Worm (Caenorhabditis elegans) whole organism, early embryonic: ENCODE results near the gene str-159.

ENCODE experiments used
- F13C5.2 ChIP-seq: sonication (generic microtip); optimal IDR thresholded peaks from 2 replicates; lab custom pipeline; 2017; ENCODE audit warnings: mild to moderate bottlenecking, missing genetic modification characterization, inconsistent platforms, missing compliant biosample characterization
- ama-1 ChIP-seq: fragments of 150-350 bp; optimal IDR thresholded peaks from 2 replicates; lab custom pipeline; 2014
- ceh-36 ChIP-seq: sonication (generic microtip); optimal IDR thresholded peaks from 2 replicates; lab custom pipeline; 2016; ENCODE audit warnings: missing genetic modification characterization, inconsistent platforms, missing compliant biosample characterization
- ets-7 ChIP-seq: sonication (generic microtip); optimal IDR thresholded peaks from 2 replicates; lab custom pipeline; 2016; ENCODE audit warnings: missing genotype, missing genetic modification characterization, missing compliant biosample characterization
- hmbx-1 ChIP-seq: sonication (generic microtip); optimal IDR thresholded peaks from 2 replicates; lab custom pipeline; 2016; ENCODE audit warnings: mild to moderate bottlenecking, missing genetic modification characterization, missing compliant biosample characterization
- scrt-1 ChIP-seq: fragments of 200-800 bp; sonication (Bioruptor generic); IDR thresholded peaks from 2 replicates; pipeline ENCODE4 v1.3.6; 2022; ENCODE audit warnings: missing genetic modification characterization, missing compliant biosample characterization
- sea-1 ChIP-seq: fragments of 200-800 bp; sonication (Bioruptor generic); conservative IDR thresholded peaks from 2 replicates; pipeline ENCODE4 v1.3.6; 2022; ENCODE audit warnings: missing genetic modification characterization, missing compliant biosample characterization
- tbx-11 ChIP-seq: fragments of 200-800 bp; sonication (Bioruptor generic); IDR thresholded peaks from 2 replicates; pipeline ENCODE4 v1.3.6; 2022; ENCODE audit warnings: missing genetic modification characterization, missing compliant biosample characterization

ce11 chrIV:4945771-4946170 is 36.6 kb downstream of the str-159 start, which contains the start of gene str-169:
- TF ChIP-seq F13C5.2 (tag; lab: Kevin White, UChicago) (no peak), ama-1 (lab: Kevin White, UChicago) (no peak), scrt-1 (GFP tag; lab: Robert Waterston, UW) (no peak), ets-7 (tag; lab: Kevin White, UChicago) (no peak), hmbx-1 (tag; lab: Kevin White, UChicago) (no peak), ceh-36 (tag; lab: Kevin White, UChicago) (no peak), sea-1 (GFP tag; lab: Robert Waterston, UW) (no peak), tbx-11 (GFP tag; lab: Robert Waterston, UW) (no peak)
